Worm (Caenorhabditis elegans) whole organism, L4 larva: ENCODE data around the gene rabr-3.

Experiments used
- R02D3.7 ChIP-seq: fragments of 150-350 bp; sonication (generic microtip); optimal IDR thresholded peaks from 3 replicates; lab custom pipeline; 2014; ENCODE audit warnings: missing biosample characterization, missing genetic modification characterization
- T26A8.4 ChIP-seq: fragments of 200-800 bp; sonication (Bioruptor generic); IDR thresholded peaks from 2 replicates; pipeline ENCODE4 v1.3.6; 2022; ENCODE audit warnings: missing genetic modification characterization, missing compliant biosample characterization
- aha-1 ChIP-seq: fragments of 150-350 bp; peaks from one replicate; lab custom pipeline; 2014; ENCODE audit warnings: missing biosample characterization, missing genetic modification characterization
- arid-1 ChIP-seq: fragments of 200-800 bp; sonication (Bioruptor generic); conservative IDR thresholded peaks from 2 replicates; pipeline ENCODE4 v1.3.6; 2022; ENCODE audit warnings: missing genetic modification reagents, missing genetic modification characterization, missing compliant biosample characterization
- attf-4 ChIP-seq: sonication (generic microtip); optimal IDR thresholded peaks from 3 replicates; lab custom pipeline; 2017; ENCODE audit warnings: missing biosample characterization, missing genetic modification characterization
- ceh-32 ChIP-seq: sonication (generic microtip); optimal IDR thresholded peaks from 2 replicates; lab custom pipeline; 2016; ENCODE audit warnings: mild to moderate bottlenecking, missing genetic modification characterization, missing compliant biosample characterization; ENCODE audit not compliant: poor library complexity
- ces-1 ChIP-seq: fragments of 150-350 bp; sonication (generic microtip); optimal IDR thresholded peaks from 4 replicates; lab custom pipeline; 2014; ENCODE audit warnings: missing biosample characterization, missing genetic modification reagents, missing genetic modification characterization
- ctbp-1 ChIP-seq: fragments of 200-800 bp; sonication (Bioruptor generic); IDR thresholded peaks from 2 replicates; pipeline ENCODE4 v1.3.6; 2022; ENCODE audit warnings: missing genetic modification reagents, missing genetic modification characterization, missing compliant biosample characterization
- daf-12 ChIP-seq: fragments of 150-350 bp; optimal IDR thresholded peaks from 2 replicates; lab custom pipeline; 2014; ENCODE audit warnings: missing biosample characterization, missing genetic modification reagents, missing genetic modification characterization
- dmd-6 ChIP-seq: fragments of 200-800 bp; sonication (Bioruptor generic); IDR thresholded peaks from 2 replicates; pipeline ENCODE4 v1.3.6; 2022; ENCODE audit warnings: missing genetic modification reagents, missing genetic modification characterization, missing compliant biosample characterization
- dpl-1 ChIP-seq: fragments of 150-350 bp; optimal IDR thresholded peaks from 2 replicates; lab custom pipeline; 2014; ENCODE audit warnings: missing biosample characterization, missing genetic modification reagents, missing genetic modification characterization
- dve-1 ChIP-seq: sonication (generic microtip); optimal IDR thresholded peaks from 2 replicates; lab custom pipeline; 2017; ENCODE audit warnings: antibody characterized with exemption, mild to moderate bottlenecking, missing genetic modification characterization, missing compliant biosample characterization; ENCODE audit not compliant: insufficient read depth
- gei-8 ChIP-seq: fragments of 200-800 bp; sonication (Bioruptor generic); optimal IDR thresholded peaks from 2 replicates; lab custom pipeline; 2018; ENCODE audit warnings: mild to moderate bottlenecking, missing genetic modification characterization, missing compliant biosample characterization
- hlh-30 ChIP-seq: sonication (generic microtip); optimal IDR thresholded peaks from 2 replicates; lab custom pipeline; 2017; ENCODE audit warnings: antibody characterized with exemption, mild to moderate bottlenecking, missing genetic modification characterization, missing compliant biosample characterization; ENCODE audit not compliant: insufficient read depth
- hmg-1.1 ChIP-seq: fragments of 200-800 bp; sonication (Bioruptor generic); IDR thresholded peaks from 2 replicates; pipeline ENCODE4 v1.3.6; 2022; ENCODE audit warnings: missing genetic modification reagents, missing genetic modification characterization, missing compliant biosample characterization
- lin-1 ChIP-seq: fragments of 200-800 bp; sonication (Bioruptor generic); IDR thresholded peaks from 2 replicates; pipeline ENCODE4 v1.3.6; 2022; ENCODE audit warnings: missing genetic modification reagents, missing genetic modification characterization, missing compliant biosample characterization
- lin-13 ChIP-seq: fragments of 150-350 bp; optimal IDR thresholded peaks from 2 replicates; lab custom pipeline; 2014; ENCODE audit warnings: missing biosample characterization, missing genetic modification reagents, missing genetic modification characterization
- lsy-2 ChIP-seq, 2 experiments: fragments of 150-350 bp in 1 of 2; sonication (generic microtip) in 1 of 2; optimal IDR thresholded peaks; 2 replicates each; lab custom pipeline; 2014 to 2017; ENCODE audit warnings: missing biosample characterization in 2 of 2, missing genetic modification characterization in 2 of 2
- mdl-1 ChIP-seq, 2 experiments: fragments of 150-350 bp in 1 of 2; sonication (generic microtip) in 1 of 2; optimal IDR thresholded peaks; 2 replicates each; lab custom pipeline; 2014 to 2017; ENCODE audit warnings: missing biosample characterization in 2 of 2, missing genetic modification characterization in 2 of 2
- mep-1 ChIP-seq: fragments of 150-350 bp; sonication (generic microtip); optimal IDR thresholded peaks from 3 replicates; lab custom pipeline; 2014; ENCODE audit warnings: missing biosample characterization, missing genetic modification characterization
- mxl-2 ChIP-seq: fragments of 200-800 bp; sonication (Bioruptor generic); conservative IDR thresholded peaks from 2 replicates; pipeline ENCODE4 v1.3.6; 2022; ENCODE audit warnings: missing genetic modification reagents, missing genetic modification characterization, missing compliant biosample characterization
- nhr-237 ChIP-seq: sonication (generic microtip); optimal IDR thresholded peaks from 2 replicates; lab custom pipeline; 2017; ENCODE audit warnings: missing biosample characterization, missing genetic modification characterization
- nhr-28 ChIP-seq: fragments of 150-350 bp; optimal IDR thresholded peaks from 2 replicates; lab custom pipeline; 2014; ENCODE audit warnings: missing biosample characterization, missing genetic modification characterization
- php-3 ChIP-seq: fragments of 200-800 bp; sonication (Bioruptor generic); IDR thresholded peaks from 2 replicates; pipeline ENCODE4 v1.3.6; 2022; ENCODE audit warnings: missing genetic modification reagents, missing genetic modification characterization, missing compliant biosample characterization
- pqm-1 ChIP-seq: sonication (generic microtip); optimal IDR thresholded peaks from 2 replicates; lab custom pipeline; 2017; ENCODE audit warnings: missing biosample characterization, missing genetic modification characterization
- snpc-4 ChIP-seq: fragments of 150-350 bp; optimal IDR thresholded peaks from 2 replicates; lab custom pipeline; 2014; ENCODE audit warnings: missing biosample characterization, missing genetic modification characterization
- tra-1 ChIP-seq: fragments of 200-800 bp; sonication (Bioruptor generic); IDR thresholded peaks from 2 replicates; pipeline ENCODE4 v1.3.6; 2022; ENCODE audit warnings: missing genetic modification reagents, missing genetic modification characterization, missing compliant biosample characterization
- unc-62 ChIP-seq, 3 experiments: fragments of 150-350 bp in 1 of 3; sonication (generic microtip); optimal IDR thresholded peaks in 2 of 3; peaks in 1 of 3; 1 replicate in 1 of 3; 2 replicates in 2 of 3; lab custom pipeline; 2014 to 2017; ENCODE audit warnings: missing biosample characterization in 3 of 3, missing genetic modification characterization in 3 of 3, missing genetic modification reagents in 3 of 3, missing genotype in 1 of 3
- zfp-3 ChIP-seq: fragments of 200-800 bp; sonication (Bioruptor generic); conservative IDR thresholded peaks from 2 replicates; pipeline ENCODE4 v1.3.6; 2022; ENCODE audit warnings: missing genetic modification reagents, missing genetic modification characterization, missing compliant biosample characterization
- zip-11 ChIP-seq: fragments of 200-800 bp; sonication (Bioruptor generic); IDR thresholded peaks from 2 replicates; pipeline ENCODE4 v1.3.6; 2022; ENCODE audit warnings: missing genetic modification characterization, missing compliant biosample characterization
- ztf-11 ChIP-seq: fragments of 150-350 bp; optimal IDR thresholded peaks from 2 replicates; lab custom pipeline; 2014; ENCODE audit warnings: missing biosample characterization, missing genetic modification characterization
- ztf-7 ChIP-seq: fragments of 150-350 bp; optimal IDR thresholded peaks from 2 replicates; lab custom pipeline; 2014; ENCODE audit warnings: missing biosample characterization, missing genetic modification characterization

The rabr-3 gene

ce11 chrV:16213323-16213722, 17.8 kb downstream of the rabr-3 start (continued):
- no peak for TF ChIP-seq ztf-11 (tag; lab: Kevin White, UChicago)
- no peak for TF ChIP-seq daf-12 (tag; lab: Kevin White, UChicago)
- TF ChIP-seq T26A8.4 (GFP tag; lab: Robert Waterston, UW), result no peak
- TF ChIP-seq lin-13 (GFP tag; lab: Kevin White, UChicago), result no peak
- no peak for TF ChIP-seq lin-1
- peak; percentile 41 for TF ChIP-seq hlh-30 (tag; lab: Kevin White, UChicago)
- TF ChIP-seq R02D3.7 (tag; lab: Kevin White, UChicago), result no peak
- TF ChIP-seq zip-11 (GFP tag; lab: Robert Waterston, UW), result no peak
- no peak for TF ChIP-seq aha-1 (tag; lab: Kevin White, UChicago)
- TF ChIP-seq unc-62 (GFP tag; optimal IDR thresholded peaks at IDR 0.05 in 1 of 2; lab: Kevin White, UChicago), result peak in 1 of 2 experiments; percentile 82
- TF ChIP-seq unc-62 (tag; optimal IDR thresholded peaks at IDR 0.05; lab: Kevin White, UChicago), result no peak
- no peak for TF ChIP-seq dve-1 (tag; lab: Kevin White, UChicago)
- TF ChIP-seq attf-4 (tag; lab: Kevin White, UChicago), result no peak
- TF ChIP-seq tra-1 (GFP tag; lab: Robert Waterston, UW), result 0 out of 2 replicates have a peak, but pooled peaks have one; percentile 29
- TF ChIP-seq ztf-7 (tag; lab: Kevin White, UChicago), result no peak

- TF ChIP-seq gei-8, result no peak
- peak in 1 of 2 experiments; percentile 69 for TF ChIP-seq unc-62 (GFP tag; optimal IDR thresholded peaks at IDR 0.05 in 1 of 2; lab: Kevin White, UChicago)
- no peak for TF ChIP-seq unc-62 (tag; optimal IDR thresholded peaks at IDR 0.05; lab: Kevin White, UChicago)
- no peak for TF ChIP-seq ces-1 (GFP tag; lab: Kevin White, UChicago)
- no peak for TF ChIP-seq snpc-4
- no peak for TF ChIP-seq ctbp-1
- TF ChIP-seq nhr-28 (tag; lab: Kevin White, UChicago), result peak; percentile 24
- TF ChIP-seq dpl-1, result no peak
- peak in 1 of 2 experiments; percentile 5 for TF ChIP-seq mdl-1 (tag; optimal IDR thresholded peaks at IDR 0.05; lab: Kevin White, UChicago)
- TF ChIP-seq arid-1 (GFP tag; lab: Robert Waterston, UW), result no peak
- no peak for TF ChIP-seq lsy-2 (tag; optimal IDR thresholded peaks at IDR 0.05; lab: Kevin White, UChicago)
Measured at ce11 chrV:16214505-16214904, 19.0 kb downstream of the rabr-3 start, which contains the start of gene F11A5.9. F11A5.9 (plus strand) TSS chrV:16214890.

ce11 chrV:16218522-16218921, 23.0 kb downstream of the rabr-3 start, which contains the start of gene F11A5.15:
F11A5.15 (minus strand) TSS chrV:16218622.
- TF ChIP-seq mxl-2 (GFP tag; lab: Robert Waterston, UW), result no peak
- peak in 1 of 2 experiments; percentile 67 for TF ChIP-seq unc-62 (GFP tag; optimal IDR thresholded peaks at IDR 0.05 in 1 of 2; lab: Kevin White, UChicago)
- no peak for TF ChIP-seq unc-62 (tag; optimal IDR thresholded peaks at IDR 0.05; lab: Kevin White, UChicago)
- peak; percentile 87 for TF ChIP-seq aha-1 (tag; lab: Kevin White, UChicago)

- TF ChIP-seq nhr-28 (tag; lab: Kevin White, UChicago) (peak; percentile 30), dmd-6 (GFP tag; lab: Robert Waterston, UW) (peak; percentile 43; the same call in 1 of the 2 replicates), php-3 (GFP tag; lab: Robert Waterston, UW) (no peak), pqm-1 (tag; lab: Kevin White, UChicago) (peak; percentile 56)
Measured at ce11 chrV:16218972-16219757, 23.7 kb downstream of the rabr-3 start, which contains the start of gene glc-1. glc-1 (plus strand) TSS chrV:16219634.

ce11 chrV:16220020-16220419, 24.5 kb downstream of the rabr-3 start:
- TF ChIP-seq mep-1 (tag; lab: Kevin White, UChicago) (no peak), nhr-237 (tag; lab: Kevin White, UChicago) (no peak), zfp-3 (GFP tag; lab: Robert Waterston, UW) (no peak), unc-62 (GFP tag; optimal IDR thresholded peaks at IDR 0.05 in 1 of 2; lab: Kevin White, UChicago) (peak in 1 of 2 experiments; percentile 93), unc-62 (tag; optimal IDR thresholded peaks at IDR 0.05; lab: Kevin White, UChicago) (no peak), hmg-1.1 (GFP tag; lab: Robert Waterston, UW) (no peak), mxl-2 (GFP tag; lab: Robert Waterston, UW) (no peak), ceh-32 (tag; lab: Kevin White, UChicago) (no peak)
